Worm (Caenorhabditis elegans): Measurements from ENCODE around the gene ncx-5.

- TF ChIP-seq med-1 (GFP tag; optimal IDR thresholded peaks at IDR 0.05; ENCODE audit: insufficient read depth): no peak
- TF ChIP-seq ref-1 (GFP tag; conservative IDR thresholded peaks at IDR 0.05): no peak
- no peak for TF ChIP-seq T22C8.4 (GFP tag; IDR thresholded peaks at IDR 0.05)
- TF ChIP-seq flt-1 (GFP tag; IDR thresholded peaks at IDR 0.05): no peak
- TF ChIP-seq cog-1 (tag; optimal IDR thresholded peaks at IDR 0.05): no peak
- TF ChIP-seq ztf-23 (GFP tag; IDR thresholded peaks at IDR 0.05): no peak
- no peak for TF ChIP-seq ztf-29 (GFP tag; IDR thresholded peaks at IDR 0.05)
Measured at ce11 chrV:10514271-10514670, 24.4 kb upstream of the ncx-5 start, which contains the start of gene dmsr-8.

All from whole organism, midembryonic.